Worm (Caenorhabditis elegans): ENCODE data around the gene F37A8.1.

The F37A8.1 gene

ce11 chrIII:3918569-3918968, 9.7 kb upstream of the F37A8.1 start, which contains the start of gene ZK1058.3:
Gene ZK1058.3 (plus strand): TSS chrIII:3918869.
- TF ChIP-seq unc-62 (GFP tag; optimal IDR thresholded peaks at IDR 0.05), result no peak

ce11 chrIII:3921646-3922328, 6.4 kb upstream of the F37A8.1 start, which contains the start of the genes metl-6 and nit-1:
Gene metl-6 (minus strand): TSS chrIII:3921711.
Gene nit-1 (plus strand): TSS chrIII:3922207.
- no peak for TF ChIP-seq unc-62 (GFP tag; optimal IDR thresholded peaks at IDR 0.05)

ce11 chrIII:3926116-3926515, 2.1 kb upstream of the F37A8.1 start, which contains the start of gene ZK1058.9:
Gene ZK1058.9 (minus strand): TSS chrIII:3926216.
- no peak for TF ChIP-seq unc-62 (GFP tag; optimal IDR thresholded peaks at IDR 0.05)

ce11 chrIII:3926801-3927200, 1.4 kb upstream of the F37A8.1 start:
- TF ChIP-seq unc-62 (GFP tag; optimal IDR thresholded peaks at IDR 0.05), result no peak

ce11 chrIII:3927450-3927849, 786 bp upstream of the F37A8.1 start:
- TF ChIP-seq unc-62 (GFP tag; optimal IDR thresholded peaks at IDR 0.05), result no peak

- TF ChIP-seq unc-62 (GFP tag; optimal IDR thresholded peaks at IDR 0.05), result no peak
These were observed 3.2 kb downstream of the F37A8.1 start, which contains the start of gene F37A8.2 for ce11 chrIII:3931423-3931822. Gene F37A8.2 (minus strand): TSS chrIII:3931523.

- TF ChIP-seq unc-62 (GFP tag; optimal IDR thresholded peaks at IDR 0.05), result no peak
These were observed 7.6 kb downstream of the F37A8.1 start, which contains the start of gene npl-10 for ce11 chrIII:3935808-3936207. Gene npl-10 (minus strand): TSS chrIII:3935908.

ce11 chrIII:3952058-3952457, 23.8 kb downstream of the F37A8.1 start:
- no peak for TF ChIP-seq unc-62 (GFP tag; optimal IDR thresholded peaks at IDR 0.05)

- no peak for TF ChIP-seq unc-62 (GFP tag; optimal IDR thresholded peaks at IDR 0.05)
These were observed 25.0 kb downstream of the F37A8.1 start for ce11 chrIII:3953235-3953634.

ce11 chrIII:3954220-3954619, 26.0 kb downstream of the F37A8.1 start:
- no peak for TF ChIP-seq unc-62 (GFP tag; optimal IDR thresholded peaks at IDR 0.05)

- TF ChIP-seq unc-62 (GFP tag; optimal IDR thresholded peaks at IDR 0.05), result no peak
These were observed 26.6 kb downstream of the F37A8.1 start for ce11 chrIII:3954828-3955227.

- no peak for TF ChIP-seq unc-62 (GFP tag; optimal IDR thresholded peaks at IDR 0.05)
These were observed 27.4 kb downstream of the F37A8.1 start for ce11 chrIII:3955674-3956073.

ce11 chrIII:3956293-3956692, 28.1 kb downstream of the F37A8.1 start, which contains the start of gene F37A8.5:
Gene F37A8.5 (plus strand): TSS chrIII:3956624.
- no peak for TF ChIP-seq unc-62 (GFP tag; optimal IDR thresholded peaks at IDR 0.05)

ce11 chrIII:3957119-3957739, 29.0 kb downstream of the F37A8.1 start:
- TF ChIP-seq unc-62 (GFP tag; optimal IDR thresholded peaks at IDR 0.05), result no peak

- no peak for TF ChIP-seq unc-62 (GFP tag; optimal IDR thresholded peaks at IDR 0.05)
These were observed 29.6 kb downstream of the F37A8.1 start for ce11 chrIII:3957850-3958249.

ce11 chrIII:3959206-3959605, 31.0 kb downstream of the F37A8.1 start:
- TF ChIP-seq unc-62 (GFP tag; optimal IDR thresholded peaks at IDR 0.05), result no peak

ce11 chrIII:3959987-3960386, 31.8 kb downstream of the F37A8.1 start, which contains the start of gene R10E9.3:
Gene R10E9.3 (plus strand): TSS chrIII:3960221.
- TF ChIP-seq unc-62 (GFP tag; optimal IDR thresholded peaks at IDR 0.05), result no peak
